In genomic region chrX:9141219-9141618, dm6 we compare ENCODE assay signal across 1 fruit fly cellular context.
TF ChIP-seq lines count a peak whose summit lies in the region.

No protein-coding gene starts in this region.

TF ChIP-seq in whole organism, embryonic, 481 proteins besides CTCF, POLR2A, EP300 and RAD21 (continued from another document and continues in another):
- TF ChIP-seq grau (tag; optimal IDR thresholded peaks at IDR 0.05; lab: Kevin White, UChicago): peak; percentile 98
- TF ChIP-seq TFAM (GFP tag; optimal IDR thresholded peaks at IDR 0.05; lab: Kevin White, UChicago): no peak
- TF ChIP-seq Eip74EF (GFP tag; optimal IDR thresholded peaks at IDR 0.05; lab: Kevin White, UChicago): no peak
- TF ChIP-seq CG13624 (GFP tag; optimal IDR thresholded peaks at IDR 0.05; lab: Kevin White, UChicago): peak; percentile 64
- peak; percentile 77 for TF ChIP-seq ssp (GFP tag; IDR thresholded peaks at IDR 0.05; lab: Robert Waterston, UW)
- no peak for TF ChIP-seq CG7963 (GFP tag; IDR thresholded peaks at IDR 0.05; lab: Robert Waterston, UW; ENCODE audit: partially characterized antibody)
- peak; percentile 38 for TF ChIP-seq CG2202 (tag; optimal IDR thresholded peaks at IDR 0.05; lab: Kevin White, UChicago)
- peak; percentile 85 for TF ChIP-seq H15 (GFP tag; IDR thresholded peaks at IDR 0.05; lab: Robert Waterston, UW)
- TF ChIP-seq CG18764 (GFP tag; optimal IDR thresholded peaks at IDR 0.05; lab: Kevin White, UChicago): peak; percentile 13
- TF ChIP-seq wor (GFP tag; IDR thresholded peaks at IDR 0.05; lab: Robert Waterston, UW): peak; percentile 75; the same call in 1 of the 2 replicates
- TF ChIP-seq gcm (GFP tag; optimal IDR thresholded peaks at IDR 0.05; lab: Kevin White, UChicago): peak; percentile 66
- no peak for TF ChIP-seq Max (GFP tag; optimal IDR thresholded peaks at IDR 0.05; lab: Kevin White, UChicago)
- peak; percentile 84 for TF ChIP-seq ken (GFP tag; IDR thresholded peaks at IDR 0.05; lab: Robert Waterston, UW)
- TF ChIP-seq pho (GFP tag; optimal IDR thresholded peaks at IDR 0.05; lab: Kevin White, UChicago): peak; percentile 38
- TF ChIP-seq CG14441 (GFP tag; IDR thresholded peaks at IDR 0.05; lab: Robert Waterston, UW): peak; percentile 86
- TF ChIP-seq CG18262 (tag; optimal IDR thresholded peaks at IDR 0.05; lab: Kevin White, UChicago): peak; percentile 75
- TF ChIP-seq fd102C (GFP tag; optimal IDR thresholded peaks at IDR 0.05; lab: Kevin White, UChicago): peak; percentile 26
- TF ChIP-seq crc (GFP tag; optimal IDR thresholded peaks at IDR 0.05; lab: Kevin White, UChicago): peak; percentile 10
- peak; percentile 3 for TF ChIP-seq Lhr (GFP tag; optimal IDR thresholded peaks at IDR 0.05; lab: Kevin White, UChicago)
- peak; percentile 65 for TF ChIP-seq Hr3 (GFP tag; optimal IDR thresholded peaks at IDR 0.05; lab: Kevin White, UChicago)
- no peak for TF ChIP-seq CG13287 (GFP tag; IDR thresholded peaks at IDR 0.05; lab: Robert Waterston, UW; ENCODE audit: partially characterized antibody)
- TF ChIP-seq sug (tag; optimal IDR thresholded peaks at IDR 0.05; lab: Kevin White, UChicago): peak; percentile 21
- peak; percentile 72 for TF ChIP-seq CoRest (tag; optimal IDR thresholded peaks at IDR 0.05; lab: Kevin White, UChicago)
- TF ChIP-seq CG8388 (GFP tag; optimal IDR thresholded peaks at IDR 0.05; lab: Kevin White, UChicago): peak; percentile 48
- peak; percentile 58 for TF ChIP-seq CG12659 (GFP tag; optimal IDR thresholded peaks at IDR 0.05; lab: Kevin White, UChicago)
- peak; percentile 22 for TF ChIP-seq Bdp1 (GFP tag; optimal IDR thresholded peaks at IDR 0.05; lab: Kevin White, UChicago)
- TF ChIP-seq CG32767 (GFP tag; IDR thresholded peaks at IDR 0.05; lab: Robert Waterston, UW): peak; percentile 70
- TF ChIP-seq Hey (tag; optimal IDR thresholded peaks at IDR 0.05; lab: Kevin White, UChicago): peak; percentile 22
- peak; percentile 58 for TF ChIP-seq cwo (GFP tag; optimal IDR thresholded peaks at IDR 0.05; lab: Kevin White, UChicago)
- TF ChIP-seq CG11247 (GFP tag; IDR thresholded peaks at IDR 0.05; lab: Robert Waterston, UW): peak; percentile 72
- peak; percentile 60 for TF ChIP-seq gsb-n (tag; optimal IDR thresholded peaks at IDR 0.05; lab: Kevin White, UChicago)
- TF ChIP-seq caup (GFP tag; optimal IDR thresholded peaks at IDR 0.05; lab: Kevin White, UChicago; ENCODE audit: severe bottlenecking): no peak
- peak; percentile 63; the same call in 2 of the 3 replicates for TF ChIP-seq CG2889 (GFP tag; IDR thresholded peaks at IDR 0.05; lab: Robert Waterston, UW)
- TF ChIP-seq CG12104 (GFP tag; optimal IDR thresholded peaks at IDR 0.05; lab: Kevin White, UChicago): peak; percentile 34
- peak; percentile 20 for TF ChIP-seq CG3065 (GFP tag; optimal IDR thresholded peaks at IDR 0.05; lab: Kevin White, UChicago)
- TF ChIP-seq Abd-B (GFP tag; optimal IDR thresholded peaks at IDR 0.05; lab: Kevin White, UChicago): peak; percentile 70
- peak; percentile 40 for TF ChIP-seq CG13775 (GFP tag; optimal IDR thresholded peaks at IDR 0.05; lab: Kevin White, UChicago)
- peak; percentile 63 for TF ChIP-seq CG2120 (GFP tag; optimal IDR thresholded peaks at IDR 0.05; lab: Kevin White, UChicago)
- TF ChIP-seq tap (tag; optimal IDR thresholded peaks at IDR 0.05; lab: Kevin White, UChicago): peak; percentile 75
- peak; percentile 58 for TF ChIP-seq da (GFP tag; optimal IDR thresholded peaks at IDR 0.05; lab: Kevin White, UChicago)
- peak; percentile 63 for TF ChIP-seq CG1792 (GFP tag; optimal IDR thresholded peaks at IDR 0.05; lab: Kevin White, UChicago)
- peak; percentile 22 for TF ChIP-seq CG4617 (GFP tag; optimal IDR thresholded peaks at IDR 0.05; lab: Kevin White, UChicago; ENCODE audit: borderline replicate concordance)
- peak; percentile 29 for TF ChIP-seq CG6854 (GFP tag; optimal IDR thresholded peaks at IDR 0.05; lab: Kevin White, UChicago)
- no peak for TF ChIP-seq CG12744 (GFP tag; optimal IDR thresholded peaks at IDR 0.05; lab: Kevin White, UChicago)
- peak; percentile 45 for TF ChIP-seq CG33213 (GFP tag; optimal IDR thresholded peaks at IDR 0.05; lab: Kevin White, UChicago)
- peak; percentile 6 for TF ChIP-seq stwl (tag; optimal IDR thresholded peaks at IDR 0.05; lab: Kevin White, UChicago)
- TF ChIP-seq Gsc (GFP tag; IDR thresholded peaks at IDR 0.05; lab: Robert Waterston, UW): peak; percentile 63
- TF ChIP-seq kni (GFP tag; optimal IDR thresholded peaks at IDR 0.05; lab: Kevin White, UChicago): peak; percentile 34
- no peak for TF ChIP-seq CG7987 (GFP tag; optimal IDR thresholded peaks at IDR 0.05; lab: Kevin White, UChicago)
- TF ChIP-seq Opbp (GFP tag; IDR thresholded peaks at IDR 0.05; lab: Robert Waterston, UW; ENCODE audit: partially characterized antibody): no peak
- peak; percentile 58 for TF ChIP-seq slp2 (GFP tag; optimal IDR thresholded peaks at IDR 0.05; lab: Kevin White, UChicago)
- TF ChIP-seq CG8281 (tag; optimal IDR thresholded peaks at IDR 0.05; lab: Kevin White, UChicago): peak; percentile 26
- TF ChIP-seq Optix (GFP tag; IDR thresholded peaks at IDR 0.05; lab: Robert Waterston, UW): peak; percentile 87
- peak; percentile 17 for TF ChIP-seq CG12236 (GFP tag; optimal IDR thresholded peaks at IDR 0.05; lab: Kevin White, UChicago)
- TF ChIP-seq p53 (GFP tag; optimal IDR thresholded peaks at IDR 0.05; lab: Kevin White, UChicago): no peak
- TF ChIP-seq emc (GFP tag; optimal IDR thresholded peaks at IDR 0.05; lab: Kevin White, UChicago): no peak
- TF ChIP-seq CG2199 (GFP tag; IDR thresholded peaks at IDR 0.05; lab: Robert Waterston, UW): peak; percentile 87; the same call in 2 of the 3 replicates
- no peak for TF ChIP-seq CG15514 (GFP tag; optimal IDR thresholded peaks at IDR 0.05; lab: Kevin White, UChicago)
- TF ChIP-seq ATbp (GFP tag; optimal IDR thresholded peaks at IDR 0.05; lab: Kevin White, UChicago): peak; percentile 74
- no peak for TF ChIP-seq mld (GFP tag; IDR thresholded peaks at IDR 0.05; lab: Robert Waterston, UW; ENCODE audit: partially characterized antibody)
- peak; percentile 61 for TF ChIP-seq CG7556 (GFP tag; optimal IDR thresholded peaks at IDR 0.05; lab: Kevin White, UChicago)
- no peak for TF ChIP-seq inv (GFP tag; IDR thresholded peaks at IDR 0.05; lab: Robert Waterston, UW; ENCODE audit: partially characterized antibody)
- peak; percentile 80 for TF ChIP-seq CG11093 (GFP tag; IDR thresholded peaks at IDR 0.05; lab: Robert Waterston, UW)
- TF ChIP-seq exex (tag; optimal IDR thresholded peaks at IDR 0.05; lab: Kevin White, UChicago): no peak
- peak; percentile 61 for TF ChIP-seq CG8290 (GFP tag; optimal IDR thresholded peaks at IDR 0.05; lab: Kevin White, UChicago)
- peak in 1 of 2 experiments; percentile 8 for TF ChIP-seq CG8290 (tag; optimal IDR thresholded peaks at IDR 0.05; lab: Kevin White, UChicago)
- TF ChIP-seq B-H1 (GFP tag; IDR thresholded peaks at IDR 0.05; lab: Robert Waterston, UW): peak; percentile 71
- no peak for TF ChIP-seq CG18011 (GFP tag; optimal IDR thresholded peaks at IDR 0.05; lab: Kevin White, UChicago)
- no peak for TF ChIP-seq CG10274 (GFP tag; optimal IDR thresholded peaks at IDR 0.05; lab: Kevin White, UChicago)
- TF ChIP-seq CG2678 (tag; optimal IDR thresholded peaks at IDR 0.05; lab: Kevin White, UChicago): peak; percentile 78
- peak; percentile 68 for TF ChIP-seq CG8089 (GFP tag; optimal IDR thresholded peaks at IDR 0.05; lab: Kevin White, UChicago)
- TF ChIP-seq Jarid2 (GFP tag; optimal IDR thresholded peaks at IDR 0.05; lab: Kevin White, UChicago): no peak
- TF ChIP-seq pros (GFP tag; optimal IDR thresholded peaks at IDR 0.05; lab: Kevin White, UChicago): peak; percentile 75
- no peak for TF ChIP-seq Doc3 (GFP tag; IDR thresholded peaks at IDR 0.05; lab: Robert Waterston, UW; ENCODE audit: partially characterized antibody)
- TF ChIP-seq CG31441 (GFP tag; IDR thresholded peaks at IDR 0.05; lab: Robert Waterston, UW): peak; percentile 63
- no peak for TF ChIP-seq zf30C (GFP tag; optimal IDR thresholded peaks at IDR 0.05; lab: Kevin White, UChicago)
- TF ChIP-seq sens (GFP tag; lab: Kevin White, UChicago): peak; percentile 94
- TF ChIP-seq CG8765 (GFP tag; IDR thresholded peaks at IDR 0.05; lab: Robert Waterston, UW): peak; percentile 90
- no peak for TF ChIP-seq Kr (GFP tag; optimal IDR thresholded peaks at IDR 0.05; lab: Kevin White, UChicago)
- peak in 1 of 3 experiments; percentile 67 for TF ChIP-seq lola (GFP tag; optimal IDR thresholded peaks at IDR 0.05; lab: Kevin White, UChicago)
- TF ChIP-seq Trl (optimal IDR thresholded peaks at IDR 0.05; lab: Kevin White, UChicago): no peak
- peak; percentile 74 for TF ChIP-seq Trl (GFP tag; optimal IDR thresholded peaks at IDR 0.05; lab: Kevin White, UChicago)
- peak; percentile 75 for TF ChIP-seq CG9215 (GFP tag; IDR thresholded peaks at IDR 0.05; lab: Robert Waterston, UW)
- peak; percentile 82 for TF ChIP-seq CG6689 (GFP tag; IDR thresholded peaks at IDR 0.05; lab: Robert Waterston, UW)
- TF ChIP-seq CG2712 (tag; optimal IDR thresholded peaks at IDR 0.05; lab: Kevin White, UChicago): peak; percentile 82
- no peak for TF ChIP-seq Dref (GFP tag; IDR thresholded peaks at IDR 0.05; lab: Robert Waterston, UW)
- TF ChIP-seq Sry-δ (GFP tag; optimal IDR thresholded peaks at IDR 0.05; lab: Kevin White, UChicago): peak; percentile 39
- peak; percentile 34 for TF ChIP-seq HmgZ (tag; optimal IDR thresholded peaks at IDR 0.05; lab: Kevin White, UChicago)
- TF ChIP-seq CG9609 (GFP tag; optimal IDR thresholded peaks at IDR 0.05; lab: Kevin White, UChicago): peak; percentile 63
- peak; percentile 64 for TF ChIP-seq CG12071 (GFP tag; optimal IDR thresholded peaks at IDR 0.05; lab: Kevin White, UChicago)
- TF ChIP-seq HHEX (GFP tag; optimal IDR thresholded peaks at IDR 0.05; lab: Kevin White, UChicago): peak; percentile 75
- TF ChIP-seq gt (GFP tag; IDR thresholded peaks at IDR 0.05; lab: Robert Waterston, UW): peak; percentile 85
- TF ChIP-seq CG30020 (tag; optimal IDR thresholded peaks at IDR 0.05; lab: Kevin White, UChicago): peak; percentile 45
- peak; percentile 60 for TF ChIP-seq gsb (GFP tag; IDR thresholded peaks at IDR 0.05; lab: Robert Waterston, UW)
- no peak for TF ChIP-seq br (optimal IDR thresholded peaks at IDR 0.05; lab: Kevin White, UChicago)
- peak; percentile 54 for TF ChIP-seq gcm2 (GFP tag; optimal IDR thresholded peaks at IDR 0.05; lab: Kevin White, UChicago)
- TF ChIP-seq CG11723 (GFP tag; optimal IDR thresholded peaks at IDR 0.05; lab: Kevin White, UChicago): peak; percentile 41
- no peak for TF ChIP-seq pan (optimal IDR thresholded peaks at IDR 0.05; lab: Kevin White, UChicago)
- peak in 1 of 2 experiments; percentile 81 for TF ChIP-seq pan (GFP tag; optimal IDR thresholded peaks at IDR 0.05 in 1 of 2, IDR thresholded peaks at IDR 0.05 in 1 of 2)
- TF ChIP-seq corto (GFP tag; optimal IDR thresholded peaks at IDR 0.05; lab: Kevin White, UChicago): no peak
- TF ChIP-seq Taf1 (GFP tag; IDR thresholded peaks at IDR 0.05; lab: Robert Waterston, UW): peak; percentile 49; the same call in 1 of the 2 replicates
- peak; percentile 70 for TF ChIP-seq Rx (GFP tag; IDR thresholded peaks at IDR 0.05; lab: Robert Waterston, UW)
- peak; percentile 74 for TF ChIP-seq ap (GFP tag; IDR thresholded peaks at IDR 0.05; lab: Robert Waterston, UW)
- TF ChIP-seq Ssrp (tag; optimal IDR thresholded peaks at IDR 0.05; lab: Kevin White, UChicago): peak; percentile 74
- TF ChIP-seq Elba2 (GFP tag; optimal IDR thresholded peaks at IDR 0.05; lab: Kevin White, UChicago): no peak
- no peak for TF ChIP-seq CG15011 (GFP tag; optimal IDR thresholded peaks at IDR 0.05; lab: Kevin White, UChicago)
- peak; percentile 80 for TF ChIP-seq ro (GFP tag; IDR thresholded peaks at IDR 0.05; lab: Robert Waterston, UW)
- peak; percentile 68 to 77 for TF ChIP-seq Pdp1 (GFP tag; optimal IDR thresholded peaks at IDR 0.05; lab: Kevin White, UChicago)
- peak; percentile 25 for TF ChIP-seq Dad (GFP tag; optimal IDR thresholded peaks at IDR 0.05; lab: Kevin White, UChicago)
- TF ChIP-seq bbx (GFP tag; IDR thresholded peaks at IDR 0.05; lab: Robert Waterston, UW; ENCODE audit: partially characterized antibody): no peak
- TF ChIP-seq eve (GFP tag; optimal IDR thresholded peaks at IDR 0.05; lab: Kevin White, UChicago): no peak
- TF ChIP-seq CG10959 (GFP tag; IDR thresholded peaks at IDR 0.05; lab: Robert Waterston, UW): peak; percentile 83
- TF ChIP-seq slou (GFP tag; optimal IDR thresholded peaks at IDR 0.05; lab: Kevin White, UChicago): no peak
- TF ChIP-seq Mrtf (GFP tag; IDR thresholded peaks at IDR 0.05; lab: Robert Waterston, UW): peak; percentile 85
- TF ChIP-seq chinmo (GFP tag; IDR thresholded peaks at IDR 0.05; lab: Robert Waterston, UW; ENCODE audit: partially characterized antibody): no peak
- peak; percentile 32 for TF ChIP-seq MESR4 (GFP tag; optimal IDR thresholded peaks at IDR 0.05; lab: Kevin White, UChicago)
- TF ChIP-seq CG17568 (GFP tag; optimal IDR thresholded peaks at IDR 0.05; lab: Kevin White, UChicago): no peak
- TF ChIP-seq CG18476 (GFP tag; optimal IDR thresholded peaks at IDR 0.05; lab: Kevin White, UChicago): peak; percentile 39
- peak; percentile 72 for TF ChIP-seq CG7372 (GFP tag; IDR thresholded peaks at IDR 0.05; lab: Robert Waterston, UW)
- peak; percentile 57 for TF ChIP-seq CG10267 (tag; optimal IDR thresholded peaks at IDR 0.05; lab: Kevin White, UChicago)
- no peak for TF ChIP-seq HLH4C (GFP tag; IDR thresholded peaks at IDR 0.05; lab: Robert Waterston, UW; ENCODE audit: partially characterized antibody)
- peak; percentile 86 for TF ChIP-seq lmd (GFP tag; IDR thresholded peaks at IDR 0.05; lab: Robert Waterston, UW)
- TF ChIP-seq CG3726 (GFP tag; IDR thresholded peaks at IDR 0.05; lab: Robert Waterston, UW): peak; percentile 80; the same call in 2 of the 3 replicates
- TF ChIP-seq CG3407 (GFP tag; optimal IDR thresholded peaks at IDR 0.05; lab: Kevin White, UChicago): peak; percentile 63
- peak; percentile 72 to 76 for TF ChIP-seq dpn (GFP tag; optimal IDR thresholded peaks at IDR 0.05; lab: Kevin White, UChicago)
- TF ChIP-seq CG9437 (GFP tag; optimal IDR thresholded peaks at IDR 0.05; lab: Kevin White, UChicago): peak; percentile 19
- peak; percentile 51 for TF ChIP-seq CG9817 (tag; optimal IDR thresholded peaks at IDR 0.05; lab: Kevin White, UChicago)
- peak; percentile 88 for TF ChIP-seq CG14667 (GFP tag; IDR thresholded peaks at IDR 0.05; lab: Robert Waterston, UW)
- no peak for TF ChIP-seq Asciz (GFP tag; optimal IDR thresholded peaks at IDR 0.05; lab: Kevin White, UChicago)
- peak; percentile 47; the same call in 1 of the 2 replicates for TF ChIP-seq toy (GFP tag; IDR thresholded peaks at IDR 0.05; lab: Robert Waterston, UW)
- peak; percentile 49 for TF ChIP-seq CG12942 (GFP tag; optimal IDR thresholded peaks at IDR 0.05; lab: Kevin White, UChicago)
